Fruit fly (Drosophila melanogaster) Kc167 (cell line): ENCODE measurements around the gene nonA-l.

Experiments
- Myc ChIP-seq: fragments of >200 bp; optimal IDR thresholded peaks from 2 replicates; lab custom pipeline; 2017; ENCODE audit warnings: missing external identifiers
- Sin3A ChIP-seq: fragments of >200 bp; optimal IDR thresholded peaks from 2 replicates; lab custom pipeline; 2018; ENCODE audit warnings: missing external identifiers
- h ChIP-seq: fragments of >200 bp; optimal IDR thresholded peaks from 3 replicates; lab custom pipeline; 2018; ENCODE audit warnings: missing external identifiers
- insv ChIP-seq: fragments of >200 bp; optimal IDR thresholded peaks from 3 replicates; lab custom pipeline; 2018; ENCODE audit warnings: missing external identifiers
- psq ChIP-seq: fragments of >200 bp; optimal IDR thresholded peaks from 2 replicates; lab custom pipeline; 2017; ENCODE audit warnings: missing external identifiers
- ttk ChIP-seq: sonication (Bioruptor generic); optimal IDR thresholded peaks from 2 replicates; lab custom pipeline; 2017; ENCODE audit warnings: missing external identifiers

The nonA-l gene

dm6 chr3R:16640005-16640408 is at the start of gene nonA-l:
Gene nonA-l, plus strand, starts transcription at chr3R:16640205.
- TF ChIP-seq ttk (lab: Kevin White, UChicago) (no peak), psq (lab: Kevin White, UChicago) (no peak), insv (lab: Kevin White, UChicago) (no peak), Sin3A (no peak), Myc (no peak), h (lab: Kevin White, UChicago) (no peak)

dm6 chr3R:16591407-16591806 is 48.6 kb upstream of the nonA-l start:
- TF ChIP-seq Sin3A (no peak), psq (lab: Kevin White, UChicago) (no peak), h (lab: Kevin White, UChicago) (no peak), insv (lab: Kevin White, UChicago) (no peak), Myc (no peak), ttk (lab: Kevin White, UChicago) (no peak)

dm6 chr3R:16594056-16594858 is 45.7 kb upstream of the nonA-l start, which contains the start of gene CG14892:
Gene CG14892, plus strand, starts transcription at chr3R:16594414.
- TF ChIP-seq insv (lab: Kevin White, UChicago) (no peak), Sin3A (no peak), h (lab: Kevin White, UChicago) (no peak), ttk (lab: Kevin White, UChicago) (no peak), Myc (no peak), psq (lab: Kevin White, UChicago) (no peak)

dm6 chr3R:16594961-16595360 is 45.0 kb upstream of the nonA-l start:
- no peak for TF ChIP-seq Myc
- TF ChIP-seq Sin3A: no peak

- TF ChIP-seq h (lab: Kevin White, UChicago) (no peak), psq (lab: Kevin White, UChicago) (no peak), insv (lab: Kevin White, UChicago) (no peak), Myc (no peak), Sin3A (no peak), ttk (lab: Kevin White, UChicago) (no peak)
These were observed 40.4 kb upstream of the nonA-l start for dm6 chr3R:16599647-16600046.

- TF ChIP-seq insv (lab: Kevin White, UChicago) (no peak), Sin3A (no peak), Myc (no peak), ttk (lab: Kevin White, UChicago) (no peak), h (lab: Kevin White, UChicago) (no peak), psq (lab: Kevin White, UChicago) (no peak)
These were observed 39.3 kb upstream of the nonA-l start for dm6 chr3R:16600735-16601134.

dm6 chr3R:16604715-16605114 is 35.3 kb upstream of the nonA-l start, which contains the start of gene CG10345:
Gene CG10345, minus strand, starts transcription at chr3R:16604861.
- TF ChIP-seq h (lab: Kevin White, UChicago) (no peak), Myc (no peak), ttk (lab: Kevin White, UChicago) (no peak), psq (lab: Kevin White, UChicago) (no peak), Sin3A (no peak), insv (lab: Kevin White, UChicago) (no peak)

dm6 chr3R:16605929-16606328 is 34.1 kb upstream of the nonA-l start:
- TF ChIP-seq insv (lab: Kevin White, UChicago): no peak
- no peak for TF ChIP-seq Sin3A
- no peak for TF ChIP-seq Myc
- TF ChIP-seq h (lab: Kevin White, UChicago): no peak
- TF ChIP-seq ttk (lab: Kevin White, UChicago): no peak
- TF ChIP-seq psq (lab: Kevin White, UChicago): no peak

- TF ChIP-seq Sin3A (no peak), insv (lab: Kevin White, UChicago) (no peak), psq (lab: Kevin White, UChicago) (no peak), h (lab: Kevin White, UChicago) (no peak), Myc (no peak), ttk (lab: Kevin White, UChicago) (no peak)
These were observed 31.1 kb upstream of the nonA-l start, which contains the start of gene NPF for dm6 chr3R:16608920-16609319. Gene NPF, plus strand, starts transcription at chr3R:16609220.

dm6 chr3R:16611240-16611639 is 28.8 kb upstream of the nonA-l start:
- TF ChIP-seq h (lab: Kevin White, UChicago) (no peak), psq (lab: Kevin White, UChicago) (no peak), ttk (lab: Kevin White, UChicago) (no peak), Sin3A (no peak), Myc (no peak), insv (lab: Kevin White, UChicago) (no peak)

- no peak for TF ChIP-seq insv (lab: Kevin White, UChicago)
- no peak for TF ChIP-seq Myc
- TF ChIP-seq ttk (lab: Kevin White, UChicago): no peak
- no peak for TF ChIP-seq Sin3A
- no peak for TF ChIP-seq psq (lab: Kevin White, UChicago)
- TF ChIP-seq h (lab: Kevin White, UChicago): no peak
These were observed 26.7 kb upstream of the nonA-l start, which contains the start of gene CG12783 for dm6 chr3R:16613300-16613699. Gene CG12783, minus strand, starts transcription at chr3R:16613400.

- TF ChIP-seq psq (lab: Kevin White, UChicago) (no peak), ttk (lab: Kevin White, UChicago) (no peak), insv (lab: Kevin White, UChicago) (no peak), h (lab: Kevin White, UChicago) (no peak), Myc (no peak), Sin3A (no peak)
These were observed 25.8 kb upstream of the nonA-l start, which contains the start of gene CG10340 for dm6 chr3R:16614241-16614640. Gene CG10340, minus strand, starts transcription at chr3R:16614391.
